Worm (Caenorhabditis elegans) whole organism, young adult: ENCODE results near the gene rbm-25.
A peak's percentile ranks its signal among the peaks of the same experiment; 100 is the strongest.

Experiments
- B0019.2 ChIP-seq: fragments of 200-800 bp; sonication (Bioruptor generic); conservative IDR thresholded peaks from 2 replicates; pipeline ENCODE4 v1.3.6; 2022; ENCODE audit warnings: missing genetic modification reagents, missing genetic modification characterization, missing compliant biosample characterization
- B0261.1 ChIP-seq: sonication (generic microtip); optimal IDR thresholded peaks from 2 replicates; lab custom pipeline; 2016; ENCODE audit warnings: mild to moderate bottlenecking, missing genetic modification characterization, moderate library complexity, missing compliant biosample characterization
- D2030.7 ChIP-seq: fragments of 200-800 bp; sonication (Bioruptor generic); IDR thresholded peaks from 2 replicates; pipeline ENCODE4 v1.3.6; 2022; ENCODE audit warnings: missing genetic modification reagents, missing genetic modification characterization, missing compliant biosample characterization
- F22D6.2 ChIP-seq: sonication (generic microtip); optimal IDR thresholded peaks from 2 replicates; lab custom pipeline; 2016; ENCODE audit warnings: mild to moderate bottlenecking, missing genetic modification characterization, missing compliant biosample characterization
- F33H1.4 ChIP-seq: fragments of 200-800 bp; sonication (Bioruptor generic); IDR thresholded peaks from 2 replicates; pipeline ENCODE4 v1.3.6; 2022; ENCODE audit warnings: missing genetic modification reagents, missing genetic modification characterization, missing compliant biosample characterization
- F52B5.7 ChIP-seq: sonication (generic microtip); optimal IDR thresholded peaks from 2 replicates; lab custom pipeline; 2016; ENCODE audit warnings: mild to moderate bottlenecking, missing genetic modification characterization, missing compliant biosample characterization
- F55B11.4 ChIP-seq: sonication (generic microtip); optimal IDR thresholded peaks from 2 replicates; lab custom pipeline; 2016; ENCODE audit warnings: missing compliant biosample characterization, missing genetic modification characterization, borderline replicate concordance; ENCODE audit not compliant: insufficient read depth
- F57A8.1 ChIP-seq: fragments of 200-800 bp; sonication (Bioruptor generic); optimal IDR thresholded peaks from 2 replicates; lab custom pipeline; 2018; ENCODE audit warnings: mild to moderate bottlenecking, missing genetic modification characterization, moderate library complexity, missing compliant biosample characterization
- K12H6.12 ChIP-seq: fragments of 200-800 bp; sonication (Bioruptor generic); optimal IDR thresholded peaks from 2 replicates; lab custom pipeline; 2018; ENCODE audit warnings: mild to moderate bottlenecking, missing genetic modification characterization, missing compliant biosample characterization
- T26A5.8 ChIP-seq: sonication (generic microtip); optimal IDR thresholded peaks from 2 replicates; lab custom pipeline; 2016; ENCODE audit warnings: missing genetic modification characterization, missing compliant biosample characterization
- Y56A3A.18 ChIP-seq: fragments of 200-800 bp; sonication (Bioruptor generic); IDR thresholded peaks from 2 replicates; pipeline ENCODE4 v1.3.6; 2022; ENCODE audit warnings: missing genetic modification reagents, missing genetic modification characterization, missing compliant biosample characterization
- Y79H2A.3 ChIP-seq: fragments of 200-800 bp; sonication (Bioruptor generic); conservative IDR thresholded peaks from 2 replicates; pipeline ENCODE4 v1.3.6; 2022; ENCODE audit warnings: missing genetic modification reagents, missing genetic modification characterization, missing compliant biosample characterization
- Y95B8A.8 ChIP-seq: fragments of 200-800 bp; sonication (Bioruptor generic); IDR thresholded peaks from 2 replicates; pipeline ENCODE4 v1.3.6; 2022; ENCODE audit warnings: missing genetic modification reagents, missing genetic modification characterization, missing compliant biosample characterization
- attf-3 ChIP-seq: fragments of 200-800 bp; sonication (Bioruptor generic); conservative IDR thresholded peaks from 2 replicates; pipeline ENCODE4 v1.3.6; 2022; ENCODE audit warnings: missing genetic modification reagents, missing genetic modification characterization, missing compliant biosample characterization
- bed-2 ChIP-seq: fragments of 200-800 bp; sonication (Bioruptor generic); IDR thresholded peaks from 2 replicates; pipeline ENCODE4 v1.3.6; 2022; ENCODE audit warnings: missing genetic modification reagents, missing genetic modification characterization, missing compliant biosample characterization
- ccch-3 ChIP-seq: fragments of 200-800 bp; sonication (Bioruptor generic); optimal IDR thresholded peaks from 2 replicates; lab custom pipeline; 2018; ENCODE audit warnings: mild to moderate bottlenecking, missing genetic modification characterization, missing compliant biosample characterization
- cebp-1 ChIP-seq, 2 experiments: fragments of 200-800 bp in 1 of 2; sonication (Bioruptor generic) in 1 of 2; sonication (generic microtip) in 1 of 2; IDR thresholded peaks in 1 of 2; optimal IDR thresholded peaks in 1 of 2; 2 replicates each; pipeline versions ENCODE4 v1.3.6 to Lab custom; 2017 to 2022; ENCODE audit warnings: missing compliant biosample characterization in 2 of 2, missing genetic modification characterization in 2 of 2, mild to moderate bottlenecking in 1 of 2, missing genetic modification reagents in 1 of 2, moderate library complexity in 1 of 2
- ets-4 ChIP-seq: fragments of 200-800 bp; sonication (Bioruptor generic); optimal IDR thresholded peaks from 2 replicates; lab custom pipeline; 2018; ENCODE audit warnings: mild to moderate bottlenecking, missing genetic modification characterization, missing compliant biosample characterization
- fkh-3 ChIP-seq: sonication (generic microtip); optimal IDR thresholded peaks from 2 replicates; lab custom pipeline; 2016; ENCODE audit warnings: mild to moderate bottlenecking, missing genetic modification characterization, missing compliant biosample characterization
- hsf-1 ChIP-seq: fragments of 200-800 bp; sonication (Bioruptor generic); IDR thresholded peaks from 2 replicates; pipeline ENCODE4 v1.3.6; 2022; ENCODE audit warnings: missing genetic modification reagents, missing genetic modification characterization, missing compliant biosample characterization
- lag-1 ChIP-seq: fragments of 200-800 bp; sonication (Bioruptor generic); IDR thresholded peaks from 2 replicates; pipeline ENCODE4 v1.3.6; 2022; ENCODE audit warnings: missing genetic modification reagents, missing genetic modification characterization, missing compliant biosample characterization
- let-607 ChIP-seq, 2 experiments: fragments of 200-800 bp in 1 of 2; sonication (Bioruptor generic) in 1 of 2; sonication (generic microtip) in 1 of 2; optimal IDR thresholded peaks; 2 replicates each; lab custom pipeline; 2016 to 2018; ENCODE audit warnings: mild to moderate bottlenecking in 2 of 2, missing compliant biosample characterization in 2 of 2, missing genetic modification characterization in 2 of 2, moderate library complexity in 2 of 2, missing genotype in 1 of 2
- lin-54 ChIP-seq: fragments of 200-800 bp; sonication (Bioruptor generic); optimal IDR thresholded peaks from 2 replicates; lab custom pipeline; 2018; ENCODE audit warnings: mild to moderate bottlenecking, missing genetic modification characterization, missing compliant biosample characterization
- lsl-1 ChIP-seq: fragments of 200-800 bp; sonication (Bioruptor generic); optimal IDR thresholded peaks from 2 replicates; lab custom pipeline; 2018; ENCODE audit warnings: mild to moderate bottlenecking, missing genetic modification characterization, moderate library complexity, missing compliant biosample characterization
- madf-8 ChIP-seq: fragments of 200-800 bp; sonication (Bioruptor generic); conservative IDR thresholded peaks from 2 replicates; pipeline ENCODE4 v1.3.6; 2022; ENCODE audit warnings: missing genetic modification reagents, missing genetic modification characterization, missing compliant biosample characterization
- mes-4 ChIP-seq: sonication (generic microtip); optimal IDR thresholded peaks from 2 replicates; lab custom pipeline; 2016; ENCODE audit warnings: missing genotype, missing genetic modification characterization, missing compliant biosample characterization
- mxl-1 ChIP-seq: sonication (generic microtip); optimal IDR thresholded peaks from 2 replicates; lab custom pipeline; 2016; ENCODE audit warnings: missing genetic modification characterization, missing compliant biosample characterization
- nhr-120 ChIP-seq: fragments of 200-800 bp; sonication (Bioruptor generic); IDR thresholded peaks from 2 replicates; pipeline ENCODE4 v1.3.6; 2022; ENCODE audit warnings: missing genetic modification characterization, missing compliant biosample characterization
- nhr-80 ChIP-seq: sonication (generic microtip); optimal IDR thresholded peaks from 2 replicates; lab custom pipeline; 2016; ENCODE audit warnings: missing genetic modification characterization, missing compliant biosample characterization
- pbrm-1 ChIP-seq: fragments of 200-800 bp; sonication (Bioruptor generic); IDR thresholded peaks from 2 replicates; pipeline ENCODE4 v1.3.6; 2022; ENCODE audit warnings: missing genetic modification reagents, missing genetic modification characterization, missing compliant biosample characterization
- rec-8 ChIP-seq, 2 experiments: sonication (generic microtip); optimal IDR thresholded peaks; 2 replicates each; lab custom pipeline; 2016; ENCODE audit warnings: mild to moderate bottlenecking in 2 of 2, missing genetic modification characterization in 2 of 2, missing genetic modification reagents in 2 of 2, missing genotype in 2 of 2, missing biosample characterization in 1 of 2, missing compliant biosample characterization in 1 of 2, moderate library complexity in 1 of 2
- snpc-4 ChIP-seq, 5 experiments: fragments of 150-350 bp in 1 of 5; sonication (generic microtip) in 4 of 5; optimal IDR thresholded peaks; 2 replicates each; lab custom pipeline; 2014 to 2018; ENCODE audit warnings: missing genetic modification characterization in 5 of 5, missing biosample characterization in 3 of 5, antibody characterized with exemption in 2 of 5, mild to moderate bottlenecking in 2 of 5, missing compliant biosample characterization in 2 of 5, missing genotype in 2 of 5, moderate library complexity in 2 of 5, missing genetic modification reagents in 1 of 5
- somi-1 ChIP-seq: fragments of 200-800 bp; sonication (Bioruptor generic); optimal IDR thresholded peaks from 2 replicates; lab custom pipeline; 2018; ENCODE audit warnings: mild to moderate bottlenecking, missing genetic modification characterization, missing compliant biosample characterization
- sptf-2 ChIP-seq: fragments of 200-800 bp; sonication (Bioruptor generic); optimal IDR thresholded peaks from 2 replicates; lab custom pipeline; 2018; ENCODE audit warnings: mild to moderate bottlenecking, missing genetic modification characterization, missing compliant biosample characterization
- zfh-2 ChIP-seq: fragments of 200-800 bp; sonication (Bioruptor generic); conservative IDR thresholded peaks from 2 replicates; pipeline ENCODE4 v1.3.6; 2022; ENCODE audit warnings: missing genetic modification reagents, missing genetic modification characterization, missing compliant biosample characterization
- zim-3 ChIP-seq: sonication (generic microtip); optimal IDR thresholded peaks from 2 replicates; lab custom pipeline; 2017; ENCODE audit warnings: mild to moderate bottlenecking, missing genetic modification characterization, moderate library complexity, missing compliant biosample characterization
- ztf-18 ChIP-seq: sonication (generic microtip); optimal IDR thresholded peaks from 2 replicates; lab custom pipeline; 2016; ENCODE audit warnings: missing genotype, mild to moderate bottlenecking, missing genetic modification characterization, missing compliant biosample characterization
- ztf-3 ChIP-seq: fragments of 200-800 bp; sonication (Bioruptor generic); optimal IDR thresholded peaks from 2 replicates; lab custom pipeline; 2018; ENCODE audit warnings: mild to moderate bottlenecking, missing genetic modification characterization, missing compliant biosample characterization
- ztf-6 ChIP-seq: fragments of 200-800 bp; sonication (Bioruptor generic); IDR thresholded peaks from 2 replicates; pipeline ENCODE4 v1.3.6; 2022; ENCODE audit warnings: missing genetic modification reagents, missing genetic modification characterization, missing compliant biosample characterization

The rbm-25 gene

DNA sequence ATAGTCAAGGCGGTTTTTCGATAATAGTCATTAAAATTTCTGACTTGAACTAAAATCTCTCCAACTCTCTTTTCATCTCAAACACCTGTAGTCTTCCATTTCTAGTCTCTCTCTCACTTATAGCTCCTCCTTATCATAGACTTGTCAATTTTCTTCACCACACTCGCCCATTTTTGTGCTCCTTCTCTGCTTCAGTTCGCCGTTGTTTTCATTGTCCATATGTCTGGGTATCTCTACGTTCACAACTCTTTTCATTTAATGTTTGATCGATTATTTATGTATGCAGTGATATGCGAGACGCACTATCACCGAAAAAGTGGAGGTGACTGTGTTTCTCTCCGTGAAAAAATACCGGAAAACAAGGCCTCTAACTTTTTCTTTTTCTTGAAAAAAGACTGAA lies 30.3 kb upstream of the rbm-25 start (continued):
- TF ChIP-seq mes-4 (tag; lab: Kevin White, UChicago) (no peak), fkh-3 (tag; lab: Kevin White, UChicago) (no peak), F33H1.4 (GFP tag; lab: Robert Waterston, UW) (no peak), B0019.2 (GFP tag; lab: Robert Waterston, UW) (no peak), zfh-2 (GFP tag; lab: Robert Waterston, UW) (no peak), nhr-80 (tag; lab: Kevin White, UChicago) (peak; percentile 98), F22D6.2 (tag; lab: Kevin White, UChicago) (no peak), hsf-1 (GFP tag; lab: Robert Waterston, UW) (no peak)
- TF ChIP-seq, all 124 proteins: peak for 5

DNA sequence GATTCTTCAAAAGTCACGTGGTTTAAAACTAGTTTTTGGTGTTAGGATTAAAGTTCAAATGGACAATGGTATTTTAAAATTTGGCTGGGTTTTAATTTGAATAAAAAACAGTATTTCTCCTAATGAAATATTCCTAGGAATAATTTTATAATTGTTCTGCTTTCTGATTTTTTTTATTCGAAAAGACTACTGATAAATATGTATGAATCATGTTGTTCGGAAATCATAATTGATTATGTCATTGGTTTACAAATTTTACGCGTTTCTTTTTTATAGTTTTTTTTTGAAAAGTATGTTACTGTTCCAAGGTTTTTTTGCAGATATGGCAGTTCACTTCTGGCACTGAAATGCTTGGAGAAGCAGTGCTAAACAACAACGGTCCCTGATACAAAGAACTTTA lies 29.6 kb upstream of the rbm-25 start, which contains the start of gene F28C1.3:
TSS of gene F28C1.3 (plus strand) at position 301 of the 400 bp plus-strand sequence.
- TF ChIP-seq Y56A3A.18 (GFP tag; lab: Robert Waterston, UW) (no peak), F52B5.7 (tag; lab: Kevin White, UChicago) (no peak), lsl-1 (no peak), let-607 (tag; optimal IDR thresholded peaks at IDR 0.05; lab: Kevin White, UChicago) (no peak)

DNA sequence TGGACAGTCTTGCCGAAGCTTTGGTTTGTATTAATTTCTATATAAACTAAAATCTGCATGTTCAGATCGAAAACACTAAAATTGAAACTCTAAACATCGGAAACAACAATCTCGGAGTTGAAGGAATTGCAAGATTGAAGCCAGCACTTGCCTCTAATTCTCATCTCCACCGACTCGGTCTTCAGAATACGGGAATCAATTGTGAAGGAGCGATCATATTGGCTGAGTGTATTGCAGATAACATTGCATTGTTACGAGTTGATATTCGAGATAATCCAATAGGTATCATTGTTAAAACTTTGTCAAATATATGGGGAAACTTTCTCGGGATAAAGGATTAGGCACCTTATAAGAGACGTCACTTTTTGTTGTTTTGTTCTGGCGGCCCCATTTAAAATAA lies 27.7 kb upstream of the rbm-25 start:
- no peak for TF ChIP-seq lin-54 (GFP tag; lab: Kevin White, UChicago)
- TF ChIP-seq somi-1, result no peak
- TF ChIP-seq bed-2 (GFP tag; lab: Robert Waterston, UW), result no peak
- TF ChIP-seq Y79H2A.3 (GFP tag; lab: Robert Waterston, UW), result no peak
- TF ChIP-seq attf-3 (GFP tag; lab: Robert Waterston, UW), result no peak
- TF ChIP-seq madf-8 (GFP tag; lab: Robert Waterston, UW), result no peak
- no peak for TF ChIP-seq lag-1 (GFP tag; lab: Robert Waterston, UW)
- no peak for TF ChIP-seq nhr-120
- TF ChIP-seq rec-8 (tag; optimal IDR thresholded peaks at IDR 0.05; lab: Kevin White, UChicago), result no peak
- TF ChIP-seq T26A5.8 (tag; lab: Kevin White, UChicago), result no peak
- no peak for TF ChIP-seq ztf-3
- no peak for TF ChIP-seq sptf-2 (GFP tag; lab: Kevin White, UChicago)
- no peak for TF ChIP-seq let-607 (tag; optimal IDR thresholded peaks at IDR 0.05; lab: Kevin White, UChicago)
- TF ChIP-seq fkh-3 (tag; lab: Kevin White, UChicago), result no peak
- TF ChIP-seq F57A8.1, result no peak

DNA sequence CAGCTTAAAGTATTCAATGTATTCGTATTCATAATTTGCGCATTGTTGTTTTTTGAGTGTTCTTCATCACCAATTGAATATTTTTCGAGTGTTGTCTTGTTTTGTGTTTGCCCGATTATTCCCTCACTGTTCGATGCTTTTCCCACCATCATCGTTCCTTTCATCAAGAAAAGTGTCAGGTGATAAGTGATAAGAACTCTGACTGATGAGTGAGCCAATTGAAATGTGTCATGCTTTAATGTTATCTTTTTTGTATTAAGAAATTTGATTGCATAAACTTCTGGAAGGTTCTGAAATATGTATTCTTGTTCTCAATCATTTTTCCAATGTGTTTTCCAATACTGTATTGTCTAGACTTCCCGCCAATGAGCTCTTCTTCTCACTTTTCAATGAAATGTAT lies 22.7 kb upstream of the rbm-25 start:
- TF ChIP-seq nhr-80 (tag; lab: Kevin White, UChicago), result peak; percentile 72
- TF ChIP-seq bed-2 (GFP tag; lab: Robert Waterston, UW), result no peak
- TF ChIP-seq B0261.1 (tag; lab: Kevin White, UChicago), result no peak
- peak; percentile 25; the same call in 1 of the 2 replicates for TF ChIP-seq hsf-1 (GFP tag; lab: Robert Waterston, UW)
- no peak for TF ChIP-seq cebp-1 (GFP tag; IDR thresholded peaks at IDR 0.05; lab: Robert Waterston, UW)
- peak; percentile 57 for TF ChIP-seq cebp-1 (tag; optimal IDR thresholded peaks at IDR 0.05; lab: Kevin White, UChicago)
- TF ChIP-seq snpc-4 (GFP tag; optimal IDR thresholded peaks at IDR 0.05; lab: Kevin White, UChicago), result no peak
- TF ChIP-seq snpc-4 (tag; optimal IDR thresholded peaks at IDR 0.05; lab: Kevin White, UChicago), result peak in 1 of 4 experiments; percentile 13
- peak in 1 of 2 experiments; percentile 6 for TF ChIP-seq let-607 (tag; optimal IDR thresholded peaks at IDR 0.05; lab: Kevin White, UChicago)

DNA sequence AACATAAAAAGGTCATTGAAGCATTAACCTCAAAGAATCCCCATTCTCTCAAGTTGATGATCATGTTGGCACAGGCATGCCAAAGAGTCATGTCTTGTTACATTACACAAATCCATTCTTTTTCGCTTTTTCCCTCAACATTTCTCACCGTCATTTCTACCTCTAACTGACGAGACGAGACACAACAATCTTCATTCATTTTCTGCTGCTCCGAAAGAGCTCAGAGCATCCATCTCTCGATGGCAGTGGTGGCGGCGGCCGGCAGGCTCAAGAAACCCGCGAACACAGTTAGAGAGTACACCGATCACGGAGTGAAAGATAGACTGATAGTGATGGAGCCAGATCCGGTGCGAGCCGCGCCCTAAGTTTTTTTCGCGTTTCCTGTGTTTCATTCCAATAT lies 20.9 kb upstream of the rbm-25 start:
- TF ChIP-seq Y79H2A.3 (GFP tag; lab: Robert Waterston, UW), result no peak
- TF ChIP-seq sptf-2 (GFP tag; lab: Kevin White, UChicago), result no peak
- no peak for TF ChIP-seq B0261.1 (tag; lab: Kevin White, UChicago)
- TF ChIP-seq ets-4 (GFP tag; lab: Kevin White, UChicago), result no peak
- no peak for TF ChIP-seq F55B11.4 (tag; lab: Kevin White, UChicago)
- no peak for TF ChIP-seq ztf-6
- TF ChIP-seq ccch-3 (GFP tag; lab: Kevin White, UChicago), result no peak
- no peak for TF ChIP-seq let-607 (tag; optimal IDR thresholded peaks at IDR 0.05; lab: Kevin White, UChicago)
- TF ChIP-seq K12H6.12 (tag; lab: Kevin White, UChicago), result peak; percentile 9
- no peak for TF ChIP-seq Y95B8A.8 (GFP tag; lab: Robert Waterston, UW)
- peak; percentile 34 for TF ChIP-seq zim-3
- TF ChIP-seq ztf-18 (tag; lab: Kevin White, UChicago), result no peak
- no peak for TF ChIP-seq D2030.7 (GFP tag; lab: Robert Waterston, UW)
- no peak for TF ChIP-seq nhr-120
- no peak for TF ChIP-seq mxl-1 (tag; lab: Kevin White, UChicago)
- peak; percentile 38; the same call in 1 of the 2 replicates for TF ChIP-seq pbrm-1
